Fruit fly (Drosophila melanogaster): ENCODE results near the gene CG15742.

DNA sequence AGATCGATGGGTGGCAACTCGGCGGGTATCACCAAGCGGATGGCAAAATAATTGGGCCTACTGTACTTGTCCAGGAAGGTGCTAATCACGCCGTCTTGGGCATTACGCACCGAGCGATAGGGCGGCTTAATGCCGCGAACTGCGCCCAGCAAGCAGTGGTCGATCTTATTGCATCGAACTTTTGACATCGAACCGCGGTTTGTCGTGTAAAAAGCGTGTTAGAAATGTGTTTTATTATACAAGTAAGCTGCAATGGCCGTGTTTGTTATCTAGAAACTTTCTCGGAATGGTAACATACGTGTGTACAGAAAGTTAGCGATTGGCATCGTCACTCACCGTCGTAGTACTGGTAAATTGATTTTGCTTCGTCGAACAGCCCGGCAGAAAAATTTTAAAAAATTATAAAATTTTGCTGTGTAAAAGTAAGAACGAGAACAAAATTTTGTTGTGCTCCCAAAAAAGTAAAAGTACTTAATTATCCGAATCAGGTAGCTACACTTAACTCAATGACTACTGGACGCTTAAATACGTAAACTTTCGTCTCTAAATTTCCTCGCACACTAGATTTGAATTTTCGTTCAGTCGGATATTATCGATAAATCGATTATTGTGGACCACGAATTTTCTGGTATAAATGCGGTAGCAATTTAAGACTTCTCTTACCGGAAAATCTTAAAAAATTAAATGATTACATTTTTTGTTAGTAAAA, at the start of gene CG15742, which contains the start of gene mew:
- no peak for TF ChIP-seq psq (optimal IDR thresholded peaks at IDR 0.05)
- TF ChIP-seq usp (GFP tag; optimal IDR thresholded peaks at IDR 0.05), result no peak
- no peak for TF ChIP-seq pan (optimal IDR thresholded peaks at IDR 0.05)
- no peak for TF ChIP-seq EcR (GFP tag; optimal IDR thresholded peaks at IDR 0.05)
- TF ChIP-seq Dll (optimal IDR thresholded peaks at IDR 0.05), result no peak
- no peak for TF ChIP-seq CG8478 (optimal IDR thresholded peaks at IDR 0.05)

Data from whole organism.